Worm (Caenorhabditis elegans) whole organism, L2 larva: ENCODE results near the gene irld-47.

Experiments
- F13H6.1 ChIP-seq: sonication (generic microtip); optimal IDR thresholded peaks from 2 replicates; lab custom pipeline; 2016; ENCODE audit warnings: missing genetic modification characterization, missing compliant biosample characterization
- R02D3.7 ChIP-seq: fragments of 150-350 bp; optimal IDR thresholded peaks from 2 replicates; lab custom pipeline; 2014; ENCODE audit warnings: missing biosample characterization, missing genetic modification characterization
- ama-1 ChIP-seq: fragments of 150-350 bp; optimal IDR thresholded peaks from 2 replicates; lab custom pipeline; 2018; ENCODE audit warnings: inconsistent platforms
- blmp-1 ChIP-seq: sonication (generic microtip); optimal IDR thresholded peaks from 2 replicates; lab custom pipeline; 2017; ENCODE audit warnings: missing genetic modification characterization, mild to moderate bottlenecking, missing compliant biosample characterization, antibody characterized with exemption, moderate library complexity; ENCODE audit not compliant: insufficient read depth
- ceh-82 ChIP-seq: fragments of 150-350 bp; optimal IDR thresholded peaks from 2 replicates; lab custom pipeline; 2014; ENCODE audit warnings: missing biosample characterization, missing genetic modification characterization
- elt-3 ChIP-seq: sonication (generic microtip); optimal IDR thresholded peaks from 2 replicates; lab custom pipeline; 2017; ENCODE audit warnings: missing biosample characterization, missing genetic modification characterization
- lin-13 ChIP-seq: fragments of 150-350 bp; optimal IDR thresholded peaks from 2 replicates; lab custom pipeline; 2014; ENCODE audit warnings: missing biosample characterization, missing genetic modification reagents, missing genetic modification characterization
- mdl-1 ChIP-seq, 2 experiments: fragments of 150-350 bp in 1 of 2; sonication (generic microtip) in 1 of 2; optimal IDR thresholded peaks; 2 replicates each; lab custom pipeline; 2017; ENCODE audit warnings: missing biosample characterization in 2 of 2, missing genetic modification characterization in 2 of 2
- skn-1 ChIP-seq: sonication (generic microtip); optimal IDR thresholded peaks from 2 replicates; lab custom pipeline; 2017; ENCODE audit warnings: missing biosample characterization, missing genetic modification characterization
- ztf-11 ChIP-seq: sonication (generic microtip); optimal IDR thresholded peaks from 2 replicates; lab custom pipeline; 2017; ENCODE audit warnings: missing biosample characterization, missing genetic modification characterization
- ztf-4 ChIP-seq: fragments of 150-350 bp; optimal IDR thresholded peaks from 2 replicates; lab custom pipeline; 2014; ENCODE audit warnings: missing biosample characterization, missing genetic modification characterization

DNA sequence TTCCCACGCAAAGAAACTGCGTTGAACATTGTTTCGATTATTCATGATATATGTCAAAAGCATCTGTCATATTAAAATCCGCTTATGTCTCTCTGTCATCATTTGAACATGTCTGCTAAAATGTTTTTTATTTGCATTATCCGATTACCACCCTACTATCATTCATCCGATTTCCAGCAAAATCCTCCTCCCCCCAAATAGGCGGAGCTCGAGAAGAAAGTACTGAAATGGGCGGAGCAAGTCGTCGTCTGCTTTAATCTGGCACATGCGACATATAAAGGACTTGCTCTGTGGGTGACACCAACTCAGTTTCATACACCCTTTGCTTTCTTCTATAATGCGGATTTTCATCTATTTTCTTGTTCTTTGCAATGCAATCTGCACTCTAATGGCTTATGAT lies 9.7 kb upstream of the irld-47 start, which contains the start of gene T09A5.14:
- TF ChIP-seq ztf-11 (tag; lab: Kevin White, UChicago) (no peak), lin-13 (GFP tag; lab: Kevin White, UChicago) (no peak), mdl-1 (tag; optimal IDR thresholded peaks at IDR 0.05; lab: Kevin White, UChicago) (no peak), ztf-4 (tag; lab: Kevin White, UChicago) (no peak), skn-1 (no peak), F13H6.1 (no peak), elt-3 (no peak), R02D3.7 (no peak), ama-1 (lab: Kevin White, UChicago) (no peak), ceh-82 (tag; lab: Kevin White, UChicago) (no peak), blmp-1 (tag; lab: Kevin White, UChicago) (no peak)
